Fruit fly (Drosophila melanogaster) whole organism, prepupa: ENCODE measurements around the gene HIP-R.

Experiments
- CG10631 ChIP-seq: fragments of 200-800 bp; sonication (Bioruptor generic); optimal IDR thresholded peaks from 2 replicates; lab custom pipeline; 2016; ENCODE audit warnings: missing biosample characterization, missing genetic modification characterization
- Lpt ChIP-seq: fragments of 200-800 bp; sonication (Bioruptor generic); optimal IDR thresholded peaks from 3 replicates; lab custom pipeline; 2016; ENCODE audit warnings: missing biosample characterization, missing genetic modification characterization
- ss ChIP-seq, 2 experiments: fragments of 200-800 bp; sonication (Bioruptor generic); optimal IDR thresholded peaks; 2 replicates in 1 of 2; 3 replicates in 1 of 2; lab custom pipeline; 2017 to 2018; ENCODE audit warnings: mild to moderate bottlenecking in 2 of 2, missing biosample characterization in 2 of 2, missing genetic modification characterization in 2 of 2, moderate library complexity in 1 of 2

DNA sequence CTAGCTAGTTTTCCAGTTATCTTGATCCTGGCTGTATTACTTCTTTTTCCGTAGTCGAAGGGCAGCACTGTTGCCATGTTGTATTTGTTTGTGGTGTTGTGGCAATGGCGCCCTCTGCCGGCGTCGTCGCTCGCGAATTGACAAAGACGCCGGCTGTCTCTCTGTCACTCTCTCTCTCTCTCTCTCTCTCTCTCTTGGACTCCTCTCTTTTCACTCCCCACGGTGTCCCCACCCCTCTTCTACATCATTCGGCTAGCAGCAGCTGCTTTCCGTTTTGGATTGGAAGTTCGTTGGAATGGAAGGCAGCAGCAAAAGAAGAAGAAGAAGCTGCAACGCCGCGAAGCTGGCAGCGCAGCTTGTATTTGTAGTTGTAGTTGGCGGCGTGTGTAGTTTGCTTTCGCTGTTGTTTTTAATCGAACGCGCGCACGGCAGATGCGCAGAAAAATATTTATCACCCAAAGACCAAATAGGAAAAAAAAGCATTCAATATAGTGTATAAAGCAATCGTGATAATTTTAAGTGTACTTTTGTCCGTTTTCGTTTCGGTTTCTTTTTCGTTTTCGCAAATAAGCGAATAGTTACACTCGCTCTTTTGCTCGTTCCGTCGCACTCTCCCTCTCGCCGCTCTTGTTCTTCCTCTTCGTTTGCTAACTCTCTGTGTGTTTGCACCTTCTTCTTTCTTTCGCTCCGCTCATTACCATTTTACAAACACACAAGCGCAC lies 9.9 kb upstream of the HIP-R start:
- peak; percentile 17 to 49 for TF ChIP-seq ss (GFP tag; optimal IDR thresholded peaks at IDR 0.05; lab: Kevin White, UChicago)
- no peak for TF ChIP-seq CG10631 (GFP tag; lab: Kevin White, UChicago)
- peak; percentile 69 for TF ChIP-seq Lpt
